Fruit fly (Drosophila melanogaster) whole organism, prepupa: Measurements from ENCODE around the gene CG17221.

ENCODE experiments used
- CG15336 ChIP-seq: fragments of 200-800 bp; sonication (Bioruptor generic); IDR thresholded peaks from 2 replicates; pipeline ENCODE4 v1.3.6; 2022; ENCODE audit warnings: missing biosample characterization, missing genetic modification characterization
- CG3032 ChIP-seq: fragments of 200-800 bp; optimal IDR thresholded peaks from 2 replicates; lab custom pipeline; 2019; ENCODE audit warnings: missing biosample characterization, mild to moderate bottlenecking, missing genetic modification characterization, moderate library complexity
- CG6792 ChIP-seq: fragments of 200-800 bp; sonication (Bioruptor generic); optimal IDR thresholded peaks from 3 replicates; lab custom pipeline; 2016; ENCODE audit warnings: missing biosample characterization, missing genetic modification characterization
- CG6808 ChIP-seq: fragments of 200-800 bp; sonication (Bioruptor generic); optimal IDR thresholded peaks from 3 replicates; lab custom pipeline; 2017; ENCODE audit warnings: missing biosample characterization, missing genetic modification characterization, mild to moderate bottlenecking, moderate library complexity, missing genetic modification reagents
- CG8119 ChIP-seq: fragments of 200-800 bp; sonication (Bioruptor generic); IDR thresholded peaks from 3 replicates; pipeline ENCODE4 v1.3.6; 2022; ENCODE audit warnings: missing biosample characterization, missing genetic modification characterization
- Gug ChIP-seq: fragments of 200-800 bp; sonication (Bioruptor generic); IDR thresholded peaks from 2 replicates; pipeline ENCODE4 v1.3.6; 2022; ENCODE audit warnings: missing biosample characterization, missing genetic modification characterization
- Hr39 ChIP-seq: fragments of 200-800 bp; sonication (Bioruptor generic); optimal IDR thresholded peaks from 2 replicates; lab custom pipeline; 2016; ENCODE audit warnings: missing biosample characterization, missing genetic modification characterization
- achi ChIP-seq: fragments of 200-800 bp; sonication (Bioruptor generic); optimal IDR thresholded peaks from 3 replicates; lab custom pipeline; 2016; ENCODE audit warnings: missing biosample characterization, missing genetic modification characterization

dm6 chr2L:3030350-3030749 is 9.4 kb upstream of the CG17221 start, which contains the start of gene GABPI:
- TF ChIP-seq Hr39 (GFP tag; lab: Kevin White, UChicago), result no peak
- TF ChIP-seq Gug (GFP tag; lab: Robert Waterston, UW), result no peak
- TF ChIP-seq CG15336 (GFP tag; lab: Robert Waterston, UW), result no peak
- TF ChIP-seq CG6808, result no peak
- no peak for TF ChIP-seq CG8119
- TF ChIP-seq CG3032 (tag; lab: Kevin White, UChicago), result no peak
- TF ChIP-seq achi (GFP tag; lab: Kevin White, UChicago), result no peak
- no peak for TF ChIP-seq CG6792 (GFP tag; lab: Kevin White, UChicago)
